Comparison of ENCODE assay signal across 3 fruit fly cellular contexts in genomic region chr3R:12993018-12993417, dm6.
A peak's percentile ranks its signal among the peaks of the same experiment; 100 is the strongest.
TF ChIP-seq lines count a peak whose summit lies in the region.

yellow-f (minus strand) TSS chr3R:12993201.

TF ChIP-seq in whole organism, prepupa, 60 proteins besides CTCF, POLR2A, EP300 and RAD21:
- peak; percentile 98 for TF ChIP-seq svp (GFP tag; lab: Kevin White, UChicago)
- TF ChIP-seq CG34406 (GFP tag; optimal IDR thresholded peaks at IDR 0.05; lab: Kevin White, UChicago), result no peak
- no peak for TF ChIP-seq Lpt (GFP tag; optimal IDR thresholded peaks at IDR 0.05; lab: Kevin White, UChicago)

TF ChIP-seq in whole organism, pupa, 21 proteins besides CTCF, POLR2A, EP300 and RAD21:
- TF ChIP-seq EcR (GFP tag; optimal IDR thresholded peaks at IDR 0.05; lab: Kevin White, UChicago) (peak; percentile 92), rn (GFP tag; IDR thresholded peaks at IDR 0.05; lab: Robert Waterston, UW) (no peak)

TF ChIP-seq in whole organism, wandering third instar larva, 38 proteins besides CTCF, POLR2A, EP300 and RAD21:
- TF ChIP-seq Rel (GFP tag; optimal IDR thresholded peaks at IDR 0.05; lab: Kevin White, UChicago) (no peak), Rel (tag; optimal IDR thresholded peaks at IDR 0.05; lab: Kevin White, UChicago) (peak; percentile 88), CG9705 (GFP tag; optimal IDR thresholded peaks at IDR 0.05; lab: Kevin White, UChicago) (no peak)
